Fruit fly (Drosophila melanogaster) whole organism, pupa: ENCODE results near the gene CG3534.
A peak's percentile ranks its signal among the peaks of the same experiment; 100 is the strongest.
"Not testable (repeated sequence)": the region's sequence is repeated elsewhere in the genome, so short reads cannot be mapped to it uniquely, and the experiment has no call there.

Experiments used
- CG10348 ChIP-seq: fragments of 200-800 bp; sonication (Bioruptor generic); IDR thresholded peaks from 2 replicates; pipeline ENCODE4 v1.3.6; 2022; ENCODE audit warnings: missing biosample characterization, missing genetic modification characterization
- CG12605 ChIP-seq: fragments of 200-800 bp; sonication (Bioruptor generic); IDR thresholded peaks from 2 replicates; pipeline ENCODE4 v1.3.6; 2022; ENCODE audit warnings: missing biosample characterization, missing genetic modification characterization
- CG13204 ChIP-seq: fragments of 200-800 bp; sonication (Bioruptor generic); optimal IDR thresholded peaks from 2 replicates; lab custom pipeline; 2018; ENCODE audit warnings: missing biosample characterization, mild to moderate bottlenecking, missing genetic modification characterization, moderate library complexity
- CG14655 ChIP-seq: fragments of 200-800 bp; sonication (Bioruptor generic); optimal IDR thresholded peaks from 3 replicates; lab custom pipeline; 2017; ENCODE audit warnings: mild to moderate bottlenecking, missing biosample characterization, missing genetic modification reagents, missing genetic modification characterization
- CG15710 ChIP-seq: fragments of 200-800 bp; sonication (Bioruptor generic); optimal IDR thresholded peaks from 2 replicates; lab custom pipeline; 2018; ENCODE audit warnings: missing biosample characterization, mild to moderate bottlenecking, missing genetic modification characterization, moderate library complexity
- CG17806 ChIP-seq: fragments of 200-800 bp; sonication (Bioruptor generic); optimal IDR thresholded peaks from 2 replicates; lab custom pipeline; 2018; ENCODE audit warnings: missing biosample characterization, mild to moderate bottlenecking, missing genetic modification characterization, moderate library complexity
- CG32121 ChIP-seq: fragments of 200-800 bp; sonication (Bioruptor generic); IDR thresholded peaks from 2 replicates; pipeline ENCODE4 v1.3.6; 2022; ENCODE audit warnings: missing biosample characterization, missing genetic modification characterization
- CG34367 ChIP-seq: fragments of 200-800 bp; sonication (Bioruptor generic); optimal IDR thresholded peaks from 2 replicates; lab custom pipeline; 2018; ENCODE audit warnings: missing biosample characterization, mild to moderate bottlenecking, missing genetic modification characterization
- CG4496 ChIP-seq: fragments of 200-800 bp; sonication (Bioruptor generic); IDR thresholded peaks from 3 replicates; pipeline ENCODE4 v1.3.6; 2022; ENCODE audit warnings: missing biosample characterization, missing genetic modification characterization
- CG8159 ChIP-seq: fragments of 200-800 bp; sonication (Bioruptor generic); optimal IDR thresholded peaks from 3 replicates; lab custom pipeline; 2018; ENCODE audit warnings: missing biosample characterization, mild to moderate bottlenecking, missing genetic modification characterization, moderate library complexity
- CG8301 ChIP-seq: fragments of 200-800 bp; sonication (Bioruptor generic); optimal IDR thresholded peaks from 2 replicates; lab custom pipeline; 2018; ENCODE audit warnings: missing biosample characterization, mild to moderate bottlenecking, missing genetic modification characterization
- CG9948 ChIP-seq: fragments of 200-800 bp; sonication (Bioruptor generic); optimal IDR thresholded peaks from 2 replicates; lab custom pipeline; 2018; ENCODE audit warnings: missing biosample characterization, mild to moderate bottlenecking, missing genetic modification characterization, moderate library complexity
- D1 ChIP-seq: fragments of 200-800 bp; sonication (Bioruptor generic); optimal IDR thresholded peaks from 2 replicates; lab custom pipeline; 2018; ENCODE audit warnings: missing biosample characterization, mild to moderate bottlenecking, missing genetic modification characterization, moderate library complexity
- EcR ChIP-seq: fragments of 200-800 bp; sonication (Bioruptor generic); optimal IDR thresholded peaks from 3 replicates; lab custom pipeline; 2019; ENCODE audit warnings: missing biosample characterization, missing genetic modification characterization, mild to moderate bottlenecking, moderate library complexity, missing genetic modification reagents
- Ets98B ChIP-seq: fragments of 200-800 bp; sonication (Bioruptor generic); IDR thresholded peaks from 2 replicates; pipeline ENCODE4 v1.3.6; 2022; ENCODE audit warnings: missing biosample characterization, missing genetic modification characterization
- Pif1A ChIP-seq: fragments of 200-800 bp; sonication (Bioruptor generic); optimal IDR thresholded peaks from 3 replicates; lab custom pipeline; 2016; ENCODE audit warnings: missing biosample characterization, missing genetic modification characterization
- Pif1B ChIP-seq: fragments of 200-800 bp; sonication (Bioruptor generic); optimal IDR thresholded peaks from 3 replicates; lab custom pipeline; 2016; ENCODE audit warnings: missing biosample characterization, missing genetic modification characterization
- Snoo ChIP-seq: fragments of 200-800 bp; sonication (Bioruptor generic); optimal IDR thresholded peaks from 3 replicates; lab custom pipeline; 2017; ENCODE audit warnings: missing biosample characterization, mild to moderate bottlenecking, missing genetic modification characterization, inconsistent platforms
- fd96Ca ChIP-seq: fragments of 200-800 bp; sonication (Bioruptor generic); IDR thresholded peaks from 3 replicates; pipeline ENCODE4 v1.3.6; 2022; ENCODE audit warnings: missing biosample characterization, missing genetic modification characterization
- gl ChIP-seq: fragments of 200-800 bp; sonication (Bioruptor generic); optimal IDR thresholded peaks from 2 replicates; lab custom pipeline; 2018; ENCODE audit warnings: missing biosample characterization, mild to moderate bottlenecking, missing genetic modification characterization
- rn ChIP-seq: fragments of 200-800 bp; sonication (Bioruptor generic); IDR thresholded peaks from 2 replicates; pipeline ENCODE4 v1.3.6; 2022; ENCODE audit warnings: missing biosample characterization, missing genetic modification characterization

The CG3534 gene

DNA sequence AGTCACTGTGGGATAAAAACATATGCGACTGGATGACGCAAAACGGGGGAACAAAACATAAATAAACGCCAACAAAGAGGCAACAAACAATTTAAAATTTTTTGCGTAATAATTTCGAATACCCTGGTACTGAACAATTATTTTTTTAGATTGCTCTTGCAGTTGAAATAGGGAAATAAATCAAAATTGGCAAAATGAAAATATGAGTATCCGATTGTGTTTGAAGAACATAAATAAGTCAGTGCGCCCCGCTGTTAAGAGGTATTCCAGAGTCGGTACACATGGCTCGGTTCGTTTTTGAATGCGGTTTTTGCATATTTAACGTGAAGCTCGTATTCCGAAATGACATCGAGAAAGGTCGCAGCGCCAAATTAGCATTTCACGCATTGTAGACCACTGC lies 10.7 kb upstream of the CG3534 start:
- TF ChIP-seq rn (GFP tag; lab: Robert Waterston, UW) (no peak), CG13204 (GFP tag; lab: Kevin White, UChicago) (no peak), Snoo (tag; lab: Kevin White, UChicago) (no peak), gl (no peak), CG4496 (no peak), CG17806 (tag; lab: Kevin White, UChicago) (no peak)
- TF ChIP-seq, all 21 proteins: peak for 0

DNA sequence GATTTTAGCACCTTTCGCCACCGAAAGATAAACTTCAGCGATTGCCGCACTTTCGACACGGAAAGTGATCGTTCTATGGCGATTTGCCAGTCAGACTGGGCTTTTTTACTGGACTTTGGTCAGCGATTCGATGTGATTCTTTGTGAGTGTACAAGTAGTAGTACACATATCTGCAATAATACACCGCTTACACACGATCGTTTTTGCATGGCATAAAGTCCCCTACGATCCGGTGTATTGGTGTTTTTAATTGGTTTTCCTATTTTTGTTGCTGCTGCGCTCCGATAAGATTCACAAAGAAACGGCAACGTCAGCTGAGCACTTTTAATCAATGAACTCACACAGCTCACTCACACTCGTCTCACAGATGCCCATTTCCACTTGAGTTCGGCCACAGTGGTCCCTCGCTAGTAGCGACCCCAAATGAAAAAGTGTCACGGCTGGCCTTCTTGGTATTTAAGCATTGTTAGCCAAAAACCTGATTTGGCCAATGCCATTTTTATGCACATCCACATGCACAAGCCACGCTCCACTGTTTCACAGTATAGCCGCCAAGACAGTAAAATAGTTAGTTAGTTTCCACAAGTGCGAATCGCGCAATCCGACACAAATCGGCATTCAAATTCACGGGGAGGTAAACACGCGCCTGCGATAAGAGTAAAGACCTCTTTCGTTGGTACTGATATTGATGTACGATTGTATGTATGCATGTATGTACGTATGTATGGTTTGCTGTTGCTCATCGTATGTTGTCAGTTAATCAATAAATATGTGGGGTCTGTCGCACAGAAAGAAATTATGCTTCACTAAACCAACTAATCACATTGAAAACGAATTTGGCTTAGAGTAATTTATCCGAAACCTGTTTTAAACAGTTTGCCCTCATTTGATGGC lies 9.8 kb upstream of the CG3534 start:
- TF ChIP-seq CG8301 (tag; lab: Kevin White, UChicago) (peak; percentile 84), CG17806 (tag; lab: Kevin White, UChicago) (peak; percentile 79), D1 (no peak), CG12605 (GFP tag; lab: Robert Waterston, UW) (peak; percentile 93), Snoo (tag; lab: Kevin White, UChicago) (peak; percentile 90), fd96Ca (peak; percentile 98), CG9948 (tag; lab: Kevin White, UChicago) (peak; percentile 82), Pif1A (GFP tag; lab: Kevin White, UChicago) (peak; percentile 90), CG15710 (tag; lab: Kevin White, UChicago) (peak; percentile 89), CG34367 (peak; percentile 77), rn (GFP tag; lab: Robert Waterston, UW) (peak; percentile 89), EcR (GFP tag; lab: Kevin White, UChicago) (peak; percentile 81), CG13204 (GFP tag; lab: Kevin White, UChicago) (peak; percentile 58), CG14655 (GFP tag; lab: Kevin White, UChicago) (peak; percentile 87), CG4496 (peak; percentile 98), gl (peak; percentile 36), Pif1B (peak; percentile 88), CG32121 (GFP tag; lab: Robert Waterston, UW) (peak; percentile 96), CG10348 (peak; percentile 97), Ets98B (peak; percentile 98), CG8159 (tag; lab: Kevin White, UChicago) (peak; percentile 82)

DNA sequence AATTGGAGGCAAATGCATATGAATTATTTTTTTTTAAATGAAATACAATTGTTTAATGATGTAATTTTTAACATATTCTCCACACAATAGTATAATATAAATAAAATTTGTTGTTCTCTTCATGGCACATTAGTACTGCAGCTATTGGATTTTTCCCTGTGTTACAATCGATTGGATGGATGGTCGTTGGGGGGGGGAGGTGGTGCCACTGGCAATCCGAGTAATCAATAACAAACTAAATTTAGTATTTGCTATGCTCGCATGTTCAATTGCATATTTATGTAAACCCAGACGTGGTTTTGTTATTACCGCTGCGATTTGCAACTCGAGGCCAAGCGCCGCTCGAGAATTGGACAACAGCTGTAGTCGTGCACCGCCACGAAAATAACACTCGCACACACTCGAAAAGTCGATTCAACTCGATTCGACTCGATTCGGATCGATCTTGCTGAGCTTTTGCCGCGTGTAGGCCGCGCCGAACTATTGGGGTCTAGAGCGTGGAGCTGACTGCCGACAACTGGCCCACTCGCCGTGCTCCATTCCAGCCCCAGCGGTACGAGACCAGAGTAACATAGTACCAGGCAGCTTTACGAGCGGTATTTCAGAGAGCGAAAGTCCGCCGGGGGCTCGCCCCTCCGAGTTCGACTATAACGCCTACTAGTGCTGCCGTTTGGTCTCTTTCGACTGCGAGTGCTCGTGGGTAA lies 8.9 kb upstream of the CG3534 start, which contains the start of gene CG18622:
Gene CG18622, minus strand, starts transcription at position 513 of the 704 bp plus-strand sequence.
- TF ChIP-seq CG15710 (tag; lab: Kevin White, UChicago) (no peak), CG10348 (0 out of 2 replicates have a peak, but pooled peaks have one; percentile 12), CG13204 (GFP tag; lab: Kevin White, UChicago) (peak; percentile 87), gl (no peak), fd96Ca (0 out of 3 replicates have a peak, but pooled peaks have one; percentile 18), CG14655 (GFP tag; lab: Kevin White, UChicago) (peak; percentile 5)
- TF ChIP-seq, all 21 proteins: peak for 4

DNA sequence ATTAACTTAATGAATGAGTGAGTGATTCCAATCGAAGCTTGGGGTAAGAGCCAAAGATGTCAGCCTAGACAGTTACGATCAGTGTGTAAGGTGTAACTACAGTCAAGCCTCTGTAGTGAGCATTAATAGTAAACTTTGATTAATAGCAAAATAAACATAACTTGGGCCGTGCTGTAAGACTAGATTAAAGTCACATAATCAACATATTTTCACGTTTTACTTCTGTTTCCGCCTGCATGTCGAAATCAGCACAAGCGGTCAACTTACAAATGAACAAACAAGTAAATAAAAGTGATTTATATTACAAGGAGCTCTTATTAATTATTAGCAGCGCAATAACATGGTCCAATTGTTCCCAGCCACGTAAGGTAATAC lies 8.3 kb upstream of the CG3534 start:
- TF ChIP-seq CG13204 (GFP tag; lab: Kevin White, UChicago) (no peak), CG12605 (GFP tag; lab: Robert Waterston, UW) (no peak), CG9948 (tag; lab: Kevin White, UChicago) (peak; percentile 14), EcR (GFP tag; lab: Kevin White, UChicago) (no peak), CG14655 (GFP tag; lab: Kevin White, UChicago) (peak; percentile 7), CG34367 (no peak)

DNA sequence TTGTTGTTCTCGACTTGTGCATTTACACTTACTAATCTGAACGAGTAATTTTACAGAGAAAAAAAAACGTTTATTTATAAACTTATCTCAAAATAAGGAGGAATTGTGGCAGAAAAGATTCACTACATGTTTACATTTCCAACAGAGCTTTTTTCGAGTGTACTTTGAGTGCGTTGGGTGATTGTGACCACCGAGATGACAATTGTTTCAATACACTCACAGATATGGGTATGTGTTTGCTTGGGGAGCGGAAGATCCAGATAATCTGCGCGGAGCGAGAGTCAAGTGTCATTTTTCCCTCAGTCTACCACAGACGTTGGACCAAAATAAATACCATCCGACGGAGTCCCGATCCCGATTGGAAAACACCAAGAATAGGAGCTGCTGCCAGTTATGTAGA lies 7.7 kb upstream of the CG3534 start, which contains the start of gene MESK4:
Gene MESK4, plus strand, starts transcription at position 301 of the 400 bp plus-strand sequence.
- not testable (repeated sequence) for TF ChIP-seq Snoo (tag; lab: Kevin White, UChicago); CG8159 (tag; lab: Kevin White, UChicago); CG34367

DNA sequence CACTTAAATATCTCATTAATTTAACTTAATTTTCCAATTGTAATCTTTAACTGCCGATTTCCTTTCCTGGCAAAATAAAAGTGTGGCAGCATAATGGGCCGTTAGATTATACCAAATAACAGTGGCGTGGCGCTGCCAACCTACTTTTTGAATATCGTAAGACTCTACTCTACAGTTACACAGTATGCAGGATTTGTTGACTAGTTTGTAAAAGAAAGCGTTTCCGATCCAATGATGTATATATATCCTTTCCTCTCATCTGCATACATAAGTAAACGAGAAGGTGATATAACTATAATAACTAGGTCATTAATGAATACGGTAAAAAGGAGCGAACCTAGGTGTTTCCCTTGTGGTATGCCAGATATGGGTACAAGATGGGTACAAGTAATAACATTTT lies 4.5 kb upstream of the CG3534 start, which contains the start of gene EMC2B:
Gene EMC2B, minus strand, starts transcription at position 98 of the 400 bp plus-strand sequence.
- TF ChIP-seq CG4496 (no peak), CG32121 (GFP tag; lab: Robert Waterston, UW) (no peak), CG8159 (tag; lab: Kevin White, UChicago) (peak; percentile 8), CG10348 (no peak), CG9948 (tag; lab: Kevin White, UChicago) (no peak), Pif1A (GFP tag; lab: Kevin White, UChicago) (peak; percentile 39), CG15710 (tag; lab: Kevin White, UChicago) (no peak), CG17806 (tag; lab: Kevin White, UChicago) (peak; percentile 18)
- TF ChIP-seq, all 21 proteins: peak for 3
